Fruit fly (Drosophila melanogaster) whole organism, prepupa: ENCODE data around the gene CG42564.

ENCODE experiments used
- Blimp-1 ChIP-seq: fragments of 200-800 bp; sonication (Bioruptor generic); optimal IDR thresholded peaks from 3 replicates; lab custom pipeline; 2017; ENCODE audit warnings: missing biosample characterization, missing genetic modification characterization, mild to moderate bottlenecking, moderate library complexity, missing genetic modification reagents
- CG10669 ChIP-seq: fragments of 200-800 bp; sonication (Bioruptor generic); optimal IDR thresholded peaks from 3 replicates; lab custom pipeline; 2018; ENCODE audit warnings: missing biosample characterization, mild to moderate bottlenecking, missing genetic modification characterization, moderate library complexity
- CG11762 ChIP-seq: fragments of 200-800 bp; sonication (Bioruptor generic); optimal IDR thresholded peaks from 3 replicates; lab custom pipeline; 2016; ENCODE audit warnings: missing biosample characterization, missing genetic modification characterization; ENCODE audit not compliant: insufficient read depth
- CG15336 ChIP-seq: fragments of 200-800 bp; sonication (Bioruptor generic); IDR thresholded peaks from 2 replicates; pipeline ENCODE4 v1.3.6; 2022; ENCODE audit warnings: missing biosample characterization, missing genetic modification characterization
- CG1621 ChIP-seq: fragments of 200-800 bp; sonication (Bioruptor generic); optimal IDR thresholded peaks from 3 replicates; lab custom pipeline; 2018; ENCODE audit warnings: missing biosample characterization, mild to moderate bottlenecking, missing genetic modification characterization
- CG16779 ChIP-seq: fragments of 200-800 bp; sonication (Bioruptor generic); optimal IDR thresholded peaks from 3 replicates; lab custom pipeline; 2017; ENCODE audit warnings: missing biosample characterization, mild to moderate bottlenecking, missing genetic modification characterization
- CG3032 ChIP-seq: fragments of 200-800 bp; optimal IDR thresholded peaks from 2 replicates; lab custom pipeline; 2019; ENCODE audit warnings: missing biosample characterization, mild to moderate bottlenecking, missing genetic modification characterization, moderate library complexity
- CG31627 ChIP-seq: fragments of 200-800 bp; sonication (Bioruptor generic); optimal IDR thresholded peaks from 3 replicates; lab custom pipeline; 2016; ENCODE audit warnings: missing biosample characterization, missing genetic modification characterization
- CG32006 ChIP-seq: fragments of 200-800 bp; sonication (Bioruptor generic); optimal IDR thresholded peaks from 3 replicates; lab custom pipeline; 2017; ENCODE audit warnings: missing biosample characterization, mild to moderate bottlenecking, missing genetic modification characterization
- CG34406 ChIP-seq: fragments of 200-800 bp; sonication (Bioruptor generic); optimal IDR thresholded peaks from 3 replicates; lab custom pipeline; 2016; ENCODE audit warnings: missing biosample characterization, missing genetic modification characterization
- CG3919 ChIP-seq: fragments of 200-800 bp; sonication (Bioruptor generic); optimal IDR thresholded peaks from 3 replicates; lab custom pipeline; 2016; ENCODE audit warnings: missing biosample characterization, missing genetic modification characterization
- CG4318 ChIP-seq: fragments of 200-800 bp; sonication (Bioruptor generic); optimal IDR thresholded peaks from 3 replicates; lab custom pipeline; 2017; ENCODE audit warnings: missing biosample characterization, mild to moderate bottlenecking, missing genetic modification characterization
- CG6276 ChIP-seq: fragments of 200-800 bp; sonication (Bioruptor generic); optimal IDR thresholded peaks from 2 replicates; lab custom pipeline; 2017; ENCODE audit warnings: missing biosample characterization, mild to moderate bottlenecking, missing genetic modification characterization
- CG6792 ChIP-seq: fragments of 200-800 bp; sonication (Bioruptor generic); optimal IDR thresholded peaks from 3 replicates; lab custom pipeline; 2016; ENCODE audit warnings: missing biosample characterization, missing genetic modification characterization
- CG6808 ChIP-seq: fragments of 200-800 bp; sonication (Bioruptor generic); optimal IDR thresholded peaks from 3 replicates; lab custom pipeline; 2017; ENCODE audit warnings: missing biosample characterization, missing genetic modification characterization, mild to moderate bottlenecking, moderate library complexity, missing genetic modification reagents
- CG6854 ChIP-seq: fragments of 200-800 bp; sonication (Bioruptor generic); optimal IDR thresholded peaks from 2 replicates; lab custom pipeline; 2017; ENCODE audit warnings: missing biosample characterization, mild to moderate bottlenecking, missing genetic modification characterization
- CG8319 ChIP-seq: fragments of 200-800 bp; sonication (Bioruptor generic); optimal IDR thresholded peaks from 3 replicates; lab custom pipeline; 2016; ENCODE audit warnings: missing biosample characterization, missing genetic modification characterization
- CG8632 ChIP-seq: fragments of 200-800 bp; sonication (Bioruptor generic); optimal IDR thresholded peaks from 3 replicates; lab custom pipeline; 2016; ENCODE audit warnings: missing biosample characterization, missing genetic modification characterization
- Eip75B ChIP-seq: fragments of 200-800 bp; sonication (Bioruptor generic); optimal IDR thresholded peaks from 3 replicates; lab custom pipeline; 2016; ENCODE audit warnings: missing biosample characterization, missing genetic modification characterization
- Ets21C ChIP-seq: fragments of 200-800 bp; sonication (Bioruptor generic); optimal IDR thresholded peaks from 3 replicates; lab custom pipeline; 2016; ENCODE audit warnings: missing biosample characterization, missing genetic modification characterization
- Ets96B ChIP-seq: fragments of 200-800 bp; optimal IDR thresholded peaks from 2 replicates; lab custom pipeline; 2019; ENCODE audit warnings: missing biosample characterization, mild to moderate bottlenecking, missing genetic modification characterization, moderate library complexity
- Gug ChIP-seq: fragments of 200-800 bp; sonication (Bioruptor generic); IDR thresholded peaks from 2 replicates; pipeline ENCODE4 v1.3.6; 2022; ENCODE audit warnings: missing biosample characterization, missing genetic modification characterization
- Hr38 ChIP-seq: sonication (Bioruptor generic); optimal IDR thresholded peaks from 2 replicates; lab custom pipeline; 2016; ENCODE audit warnings: missing biosample characterization, missing genetic modification characterization
- Hr39 ChIP-seq: fragments of 200-800 bp; sonication (Bioruptor generic); optimal IDR thresholded peaks from 2 replicates; lab custom pipeline; 2016; ENCODE audit warnings: missing biosample characterization, missing genetic modification characterization
- Hr4 ChIP-seq: fragments of 200-800 bp; sonication (Bioruptor generic); optimal IDR thresholded peaks from 3 replicates; lab custom pipeline; 2016; ENCODE audit warnings: missing biosample characterization, missing genetic modification characterization
- Met ChIP-seq: fragments of 200-800 bp; sonication (Bioruptor generic); optimal IDR thresholded peaks from 3 replicates; lab custom pipeline; 2016; ENCODE audit warnings: missing biosample characterization, missing genetic modification characterization
- OdsH ChIP-seq: fragments of 200-800 bp; sonication (Bioruptor generic); optimal IDR thresholded peaks from 3 replicates; lab custom pipeline; 2016; ENCODE audit warnings: missing biosample characterization, missing genetic modification characterization
- Sox14 ChIP-seq: fragments of 200-800 bp; sonication (Bioruptor generic); optimal IDR thresholded peaks from 3 replicates; lab custom pipeline; 2016; ENCODE audit warnings: missing biosample characterization, missing genetic modification characterization
- Sox15 ChIP-seq: fragments of 200-800 bp; sonication (Bioruptor generic); optimal IDR thresholded peaks from 3 replicates; lab custom pipeline; 2016; ENCODE audit warnings: missing biosample characterization, missing genetic modification characterization
- cyc ChIP-seq: fragments of 200-800 bp; sonication (Bioruptor generic); optimal IDR thresholded peaks from 3 replicates; lab custom pipeline; 2016; ENCODE audit warnings: missing biosample characterization, missing genetic modification characterization
- dac ChIP-seq: fragments of 200-800 bp; sonication (Bioruptor generic); optimal IDR thresholded peaks from 2 replicates; lab custom pipeline; 2017; ENCODE audit warnings: missing biosample characterization, mild to moderate bottlenecking, missing genetic modification characterization
- dsx ChIP-seq: fragments of 200-800 bp; optimal IDR thresholded peaks from 3 replicates; lab custom pipeline; 2019; ENCODE audit warnings: missing biosample characterization, mild to moderate bottlenecking, missing genetic modification characterization, moderate library complexity; ENCODE audit not compliant: poor library complexity, severe bottlenecking
- eg ChIP-seq: fragments of 200-800 bp; sonication (Bioruptor generic); IDR thresholded peaks from 3 replicates; pipeline ENCODE4 v1.3.6; 2022; ENCODE audit warnings: missing biosample characterization, missing genetic modification characterization
- esn ChIP-seq: fragments of 200-800 bp; sonication (Bioruptor generic); optimal IDR thresholded peaks from 2 replicates; lab custom pipeline; 2016; ENCODE audit warnings: missing biosample characterization, mild to moderate bottlenecking, missing genetic modification characterization, moderate library complexity
- fd59A ChIP-seq: fragments of 200-800 bp; sonication (Bioruptor generic); optimal IDR thresholded peaks from 2 replicates; lab custom pipeline; 2017; ENCODE audit warnings: missing biosample characterization, mild to moderate bottlenecking, missing genetic modification characterization, missing genetic modification reagents
- fd85E ChIP-seq: fragments of 200-800 bp; sonication (Bioruptor generic); optimal IDR thresholded peaks from 3 replicates; lab custom pipeline; 2016; ENCODE audit warnings: missing biosample characterization, missing genetic modification characterization
- lz ChIP-seq: fragments of 200-800 bp; sonication (Bioruptor generic); optimal IDR thresholded peaks from 3 replicates; lab custom pipeline; 2016; ENCODE audit warnings: missing biosample characterization, missing genetic modification characterization
- pdm3 ChIP-seq: fragments of 200-800 bp; sonication (Bioruptor generic); optimal IDR thresholded peaks from 3 replicates; lab custom pipeline; 2016; ENCODE audit warnings: missing biosample characterization, missing genetic modification characterization
- salr ChIP-seq, 2 experiments: fragments of 200-800 bp; sonication (Bioruptor generic); optimal IDR thresholded peaks; 3 replicates each; lab custom pipeline; 2016 to 2018; ENCODE audit warnings: missing biosample characterization in 2 of 2, missing genetic modification characterization in 2 of 2, mild to moderate bottlenecking in 1 of 2
- spab ChIP-seq: fragments of 200-800 bp; sonication (Bioruptor generic); optimal IDR thresholded peaks from 2 replicates; lab custom pipeline; 2017; ENCODE audit warnings: missing biosample characterization, mild to moderate bottlenecking, missing genetic modification characterization, missing genetic modification reagents
- ss ChIP-seq, 2 experiments: fragments of 200-800 bp; sonication (Bioruptor generic); optimal IDR thresholded peaks; 2 replicates in 1 of 2; 3 replicates in 1 of 2; lab custom pipeline; 2017 to 2018; ENCODE audit warnings: mild to moderate bottlenecking in 2 of 2, missing biosample characterization in 2 of 2, missing genetic modification characterization in 2 of 2, moderate library complexity in 1 of 2
- topi ChIP-seq: fragments of 200-800 bp; sonication (Bioruptor generic); optimal IDR thresholded peaks from 3 replicates; lab custom pipeline; 2016; ENCODE audit warnings: missing biosample characterization, missing genetic modification characterization
- vri ChIP-seq: fragments of 200-800 bp; sonication (Bioruptor generic); optimal IDR thresholded peaks from 3 replicates; lab custom pipeline; 2016; ENCODE audit warnings: missing biosample characterization, mild to moderate bottlenecking, missing genetic modification characterization

CG42564 gene

DNA sequence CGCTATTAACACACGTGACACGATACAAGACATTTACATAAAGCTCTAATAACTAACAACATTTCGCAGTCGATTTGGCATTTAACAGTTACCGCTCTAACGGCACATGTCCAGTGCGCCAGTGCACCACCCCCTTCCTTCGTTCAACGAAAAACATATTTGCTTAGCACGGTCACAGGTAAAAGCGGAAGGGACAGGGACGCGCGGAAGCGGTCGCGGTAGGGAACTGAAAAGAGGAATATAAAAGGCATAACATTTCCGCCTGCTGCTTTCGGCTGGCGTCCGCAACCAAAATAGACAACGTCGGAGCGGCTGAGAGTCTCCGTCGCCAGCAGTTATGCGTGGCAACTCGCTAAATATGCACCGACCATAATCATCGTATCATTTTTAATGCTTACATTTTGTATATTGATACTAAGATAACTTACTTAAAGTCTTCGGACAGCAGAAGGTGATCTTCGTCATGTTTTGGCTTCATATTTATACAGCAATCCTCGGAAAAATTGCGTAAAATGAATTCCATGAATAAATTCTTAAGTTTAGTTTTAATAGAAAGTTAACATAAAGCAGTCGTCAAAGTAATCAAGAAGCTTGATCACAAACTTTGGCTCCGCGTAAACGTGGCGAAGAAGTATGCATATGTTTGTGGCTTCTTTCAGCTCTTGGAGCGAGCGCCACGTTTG is 22.4 kb upstream of the CG42564 start (continued):
- no peak for TF ChIP-seq Met (GFP tag; lab: Kevin White, UChicago)
- TF ChIP-seq CG3919 (GFP tag; lab: Kevin White, UChicago) = peak; percentile 24
- no peak for TF ChIP-seq Sox15 (GFP tag; lab: Kevin White, UChicago)
- TF ChIP-seq CG6808 (GFP tag; lab: Kevin White, UChicago) = peak; percentile 42
- 0 out of 2 replicates have a peak, but pooled peaks have one; percentile 26 for TF ChIP-seq Gug (GFP tag; lab: Robert Waterston, UW)
- no peak for TF ChIP-seq CG1621 (tag; lab: Kevin White, UChicago)
- TF ChIP-seq Eip75B (GFP tag; lab: Kevin White, UChicago) = peak; percentile 4
- peak; percentile 34 for TF ChIP-seq Sox14 (GFP tag; lab: Kevin White, UChicago)
- TF ChIP-seq topi (GFP tag; lab: Kevin White, UChicago) = no peak

DNA sequence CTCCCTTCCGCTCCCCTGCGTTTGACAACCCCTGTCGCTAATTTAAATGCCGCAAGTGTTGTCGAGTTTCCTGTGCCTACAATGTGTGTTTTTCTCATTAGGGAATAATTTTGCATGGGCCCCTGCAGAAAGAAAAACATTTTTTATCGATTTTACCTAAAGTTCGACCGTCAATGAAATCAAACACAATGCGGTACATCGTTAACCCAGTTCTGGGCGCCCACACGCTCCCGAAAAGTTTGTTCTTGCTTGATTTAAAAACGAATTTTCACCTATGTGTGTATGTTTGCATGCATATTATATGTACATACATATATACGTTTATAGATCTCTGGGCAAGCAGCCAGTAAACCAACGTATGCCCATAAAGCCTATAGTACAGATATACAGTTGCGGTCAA is 21.8 kb upstream of the CG42564 start:
- TF ChIP-seq CG6792 (GFP tag; lab: Kevin White, UChicago) = no peak
- TF ChIP-seq salr (GFP tag; optimal IDR thresholded peaks at IDR 0.05; lab: Kevin White, UChicago) = no peak
- no peak for TF ChIP-seq CG32006
- no peak for TF ChIP-seq CG11762 (GFP tag; lab: Kevin White, UChicago)

DNA sequence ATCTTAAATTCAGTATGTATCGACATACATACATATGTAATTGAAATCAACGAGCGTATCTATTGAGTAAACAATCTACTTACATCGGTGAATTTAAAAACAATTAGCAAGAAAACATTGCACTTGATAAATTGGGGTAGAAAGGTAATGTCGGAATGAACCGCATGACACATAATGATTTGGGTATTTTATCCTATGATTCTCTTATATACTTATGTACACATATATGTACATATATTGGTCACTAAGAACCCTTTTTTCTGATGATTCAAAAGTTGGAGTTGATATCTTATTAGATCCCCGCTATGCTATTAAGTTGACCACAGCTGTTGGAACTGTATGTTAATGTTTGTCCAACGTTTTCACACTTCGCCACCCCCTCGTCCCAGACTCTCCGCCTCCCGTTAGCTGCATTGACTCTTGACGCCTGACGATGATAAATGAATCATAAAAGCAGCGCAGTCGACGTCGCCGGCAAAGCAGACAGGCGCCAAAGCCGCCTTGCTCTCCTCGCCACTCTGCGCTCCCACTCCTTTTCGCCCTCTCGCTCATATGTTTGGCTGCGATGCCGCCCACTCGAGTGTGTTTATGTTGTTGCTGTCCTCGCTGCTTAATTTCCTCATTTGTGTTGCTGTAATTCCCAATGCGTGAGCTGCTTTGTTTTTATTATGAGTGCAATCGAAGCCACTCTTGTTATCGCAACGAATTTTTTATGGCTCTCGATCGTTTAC is 21.2 kb upstream of the CG42564 start:
- no peak for TF ChIP-seq CG6854 (GFP tag; lab: Kevin White, UChicago)
- no peak for TF ChIP-seq Sox15 (GFP tag; lab: Kevin White, UChicago)
- no peak for TF ChIP-seq CG8319 (GFP tag; lab: Kevin White, UChicago)
- no peak for TF ChIP-seq cyc (GFP tag; lab: Kevin White, UChicago)
- peak in 1 of 2 experiments; percentile 49 for TF ChIP-seq salr (GFP tag; optimal IDR thresholded peaks at IDR 0.05; lab: Kevin White, UChicago)
- TF ChIP-seq spab (GFP tag; lab: Kevin White, UChicago) = peak; percentile 37
- no peak for TF ChIP-seq Hr38
- peak; percentile 48 for TF ChIP-seq Eip75B (GFP tag; lab: Kevin White, UChicago)
- TF ChIP-seq dsx = no peak
- peak; percentile 63 for TF ChIP-seq Hr4
- TF ChIP-seq Blimp-1 = no peak
- peak; percentile 3 for TF ChIP-seq Sox14 (GFP tag; lab: Kevin White, UChicago)
- TF ChIP-seq dac = no peak
- peak; percentile 18 for TF ChIP-seq lz (GFP tag; lab: Kevin White, UChicago)
- no peak for TF ChIP-seq CG16779 (tag; lab: Kevin White, UChicago)
- TF ChIP-seq CG11762 (GFP tag; lab: Kevin White, UChicago) = peak; percentile 20
- peak; percentile 53; the same call in 1 of the 3 replicates for TF ChIP-seq eg (GFP tag; lab: Robert Waterston, UW)
- TF ChIP-seq CG3032 (tag; lab: Kevin White, UChicago) = peak; percentile 11
- peak; percentile 22 for TF ChIP-seq CG34406 (GFP tag; lab: Kevin White, UChicago)
- TF ChIP-seq pdm3 (GFP tag; lab: Kevin White, UChicago) = peak; percentile 64
- TF ChIP-seq CG4318 = peak; percentile 47
- TF ChIP-seq vri (GFP tag; lab: Kevin White, UChicago) = no peak
- TF ChIP-seq CG15336 (GFP tag; lab: Robert Waterston, UW) = peak; percentile 47; the same call in 1 of the 2 replicates
- no peak for TF ChIP-seq CG8632 (GFP tag; lab: Kevin White, UChicago)
- peak; percentile 80 for TF ChIP-seq CG32006
- peak; percentile 26 for TF ChIP-seq Hr39 (GFP tag; lab: Kevin White, UChicago)
- peak in 1 of 2 experiments; percentile 5 for TF ChIP-seq ss (GFP tag; optimal IDR thresholded peaks at IDR 0.05; lab: Kevin White, UChicago)
- TF ChIP-seq OdsH (GFP tag; lab: Kevin White, UChicago) = peak; percentile 57
- no peak for TF ChIP-seq fd85E
- TF ChIP-seq esn (GFP tag; lab: Kevin White, UChicago) = peak; percentile 42
- peak; percentile 31 for TF ChIP-seq CG10669 (GFP tag; lab: Kevin White, UChicago)
- TF ChIP-seq topi (GFP tag; lab: Kevin White, UChicago) = peak; percentile 48
- no peak for TF ChIP-seq Ets21C
- TF ChIP-seq fd59A = peak; percentile 54
- TF ChIP-seq CG6276 (GFP tag; lab: Kevin White, UChicago) = peak; percentile 64
- TF ChIP-seq Ets96B = peak; percentile 39
- TF ChIP-seq CG6808 (GFP tag; lab: Kevin White, UChicago) = peak; percentile 8
- TF ChIP-seq CG31627 (GFP tag; lab: Kevin White, UChicago) = peak; percentile 27
